Worm (Caenorhabditis elegans): ENCODE results near the gene CC8.3.

ce11 chrIV:3688050-3688449 is 46.0 kb upstream of the CC8.3 start:
- TF ChIP-seq him-1 (tag; optimal IDR thresholded peaks at IDR 0.05) (no peak), W03F9.2 (tag; optimal IDR thresholded peaks at IDR 0.05) (no peak)
